Fruit fly (Drosophila melanogaster) whole organism: ENCODE data around the gene Best1.

Experiments
- CG8478 ChIP-seq: fragments of >200 bp; optimal IDR thresholded peaks from 2 replicates; lab custom pipeline; 2018; ENCODE audit warnings: inconsistent platforms
- Dll ChIP-seq: fragments of >200 bp; optimal IDR thresholded peaks from 2 replicates; lab custom pipeline; 2017
- pan ChIP-seq: fragments of >200 bp; optimal IDR thresholded peaks from 2 replicates; lab custom pipeline; 2017

DNA sequence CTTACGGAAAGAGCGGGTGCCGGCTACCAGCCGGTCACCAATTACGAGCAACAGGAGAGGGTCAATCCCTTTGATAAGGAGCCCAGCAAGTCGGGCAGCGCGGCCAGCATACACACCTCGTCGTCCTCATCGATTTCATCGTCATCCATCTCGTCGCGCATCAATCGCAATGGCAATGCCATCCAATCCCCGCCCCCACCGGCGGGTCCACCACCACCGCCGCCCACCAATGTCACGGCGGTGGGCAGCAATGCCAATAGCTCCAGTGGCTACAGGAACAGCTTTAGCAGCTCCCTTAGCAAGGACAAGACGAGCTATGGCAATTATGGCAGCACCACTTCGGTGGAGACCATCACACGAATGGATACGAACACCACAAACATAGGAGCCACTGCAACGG lies 47.7 kb upstream of the Best1 start:
- TF ChIP-seq Dll (lab: Kevin White, UChicago), result no peak
- TF ChIP-seq CG8478 (lab: Kevin White, UChicago), result no peak
- TF ChIP-seq pan (lab: Kevin White, UChicago), result no peak
